Fruit fly (Drosophila melanogaster): ENCODE data around the gene Tpt.

The Tpt gene

dm6 chr3L:8441745-8442575 is 36.9 kb upstream of the Tpt start, which contains the start of gene Unr (continued):
- peak; percentile 71 for TF ChIP-seq Side (GFP tag; optimal IDR thresholded peaks at IDR 0.05)
- TF ChIP-seq ash1 (GFP tag; optimal IDR thresholded peaks at IDR 0.05): peak; percentile 75
- peak; percentile 65 for TF ChIP-seq Deaf1 (tag; optimal IDR thresholded peaks at IDR 0.05)
- TF ChIP-seq Atf3 (GFP tag; optimal IDR thresholded peaks at IDR 0.05): peak; percentile 74
- TF ChIP-seq twi (tag; optimal IDR thresholded peaks at IDR 0.05): peak; percentile 52
- TF ChIP-seq CG12391 (tag; optimal IDR thresholded peaks at IDR 0.05): peak; percentile 79
- peak; percentile 84 for TF ChIP-seq NfI (GFP tag; optimal IDR thresholded peaks at IDR 0.05)
- TF ChIP-seq sr (GFP tag; IDR thresholded peaks at IDR 0.05): no peak
- TF ChIP-seq CG8765 (GFP tag; IDR thresholded peaks at IDR 0.05): peak; percentile 52; the same call in 1 of the 2 replicates
- peak; percentile 53 for TF ChIP-seq pb (GFP tag; optimal IDR thresholded peaks at IDR 0.05)
- peak; percentile 4 for TF ChIP-seq CG6654 (GFP tag; optimal IDR thresholded peaks at IDR 0.05)
- TF ChIP-seq tx (GFP tag; optimal IDR thresholded peaks at IDR 0.05): peak; percentile 49
- peak; percentile 85 for TF ChIP-seq MESR4 (GFP tag; optimal IDR thresholded peaks at IDR 0.05)
- TF ChIP-seq CG17328 (GFP tag; IDR thresholded peaks at IDR 0.05): peak; percentile 80
- TF ChIP-seq CG14014 (GFP tag; IDR thresholded peaks at IDR 0.05): peak; percentile 77
- TF ChIP-seq MBD-R2 (GFP tag; IDR thresholded peaks at IDR 0.05): peak; percentile 77
- TF ChIP-seq dm (GFP tag; optimal IDR thresholded peaks at IDR 0.05): peak; percentile 69
- no peak for TF ChIP-seq CG42726 (GFP tag; IDR thresholded peaks at IDR 0.05; ENCODE audit: partially characterized antibody)
- no peak for TF ChIP-seq CG2889 (GFP tag; IDR thresholded peaks at IDR 0.05)
- peak; percentile 40 for TF ChIP-seq nerfin-1 (tag; optimal IDR thresholded peaks at IDR 0.05)
- TF ChIP-seq CG31441 (GFP tag; IDR thresholded peaks at IDR 0.05): peak; percentile 73
- peak; percentile 65 for TF ChIP-seq CG4854 (GFP tag; optimal IDR thresholded peaks at IDR 0.05)
- TF ChIP-seq kay (GFP tag; optimal IDR thresholded peaks at IDR 0.05): peak; percentile 56
- TF ChIP-seq Atf-2 (GFP tag; optimal IDR thresholded peaks at IDR 0.05): peak; percentile 73
- TF ChIP-seq amos (GFP tag; IDR thresholded peaks at IDR 0.05; ENCODE audit: partially characterized antibody): no peak; the same call in 1 of the 2 replicates
- peak; percentile 79 for TF ChIP-seq B-H1 (GFP tag; IDR thresholded peaks at IDR 0.05)
- peak; percentile 36 for TF ChIP-seq Usf (GFP tag; optimal IDR thresholded peaks at IDR 0.05)
- peak; percentile 74 for TF ChIP-seq grau (tag; optimal IDR thresholded peaks at IDR 0.05)
- peak; percentile 70 for TF ChIP-seq CG8924 (tag; optimal IDR thresholded peaks at IDR 0.05)
- peak; percentile 60; the same call in 1 of the 2 replicates for TF ChIP-seq bowl (GFP tag; IDR thresholded peaks at IDR 0.05)
- TF ChIP-seq CG17568 (GFP tag; optimal IDR thresholded peaks at IDR 0.05): peak; percentile 47
- peak; percentile 68 for TF ChIP-seq CoRest (tag; optimal IDR thresholded peaks at IDR 0.05)
- peak; percentile 80 for TF ChIP-seq ind (GFP tag; optimal IDR thresholded peaks at IDR 0.05)
- TF ChIP-seq scrt (GFP tag; optimal IDR thresholded peaks at IDR 0.05): peak; percentile 57
- TF ChIP-seq CG2120 (GFP tag; optimal IDR thresholded peaks at IDR 0.05): peak; percentile 92
- peak; percentile 8 for TF ChIP-seq CG30020 (tag; optimal IDR thresholded peaks at IDR 0.05)
- peak; percentile 83 for TF ChIP-seq CG4424 (GFP tag; optimal IDR thresholded peaks at IDR 0.05)
- TF ChIP-seq fd64A (GFP tag; optimal IDR thresholded peaks at IDR 0.05): no peak
- peak; percentile 71 for TF ChIP-seq CG11696 (GFP tag; IDR thresholded peaks at IDR 0.05)
- TF ChIP-seq pita (GFP tag; optimal IDR thresholded peaks at IDR 0.05): no peak
- TF ChIP-seq Dek (tag; optimal IDR thresholded peaks at IDR 0.05): peak; percentile 70
- peak; percentile 65 for TF ChIP-seq CG33557 (GFP tag; optimal IDR thresholded peaks at IDR 0.05)
- TF ChIP-seq jumu (GFP tag; optimal IDR thresholded peaks at IDR 0.05): peak; percentile 81
- TF ChIP-seq Hmr (GFP tag; optimal IDR thresholded peaks at IDR 0.05): peak; percentile 83
- TF ChIP-seq sob (GFP tag; IDR thresholded peaks at IDR 0.05): peak; percentile 85
- no peak; the same call in 2 of the 3 replicates for TF ChIP-seq croc (GFP tag; conservative IDR thresholded peaks at IDR 0.05)
- peak; percentile 43 for TF ChIP-seq fd96Cb (tag; optimal IDR thresholded peaks at IDR 0.05)
- peak; percentile 21 for TF ChIP-seq pfk (GFP tag; optimal IDR thresholded peaks at IDR 0.05)
- peak; percentile 77 for TF ChIP-seq Atf6 (GFP tag; IDR thresholded peaks at IDR 0.05)

Data from whole organism, embryonic.